Fruit fly (Drosophila melanogaster): Measurements from ENCODE around the gene alpha-Man-IIa.

Gene alpha-Man-IIa

DNA sequence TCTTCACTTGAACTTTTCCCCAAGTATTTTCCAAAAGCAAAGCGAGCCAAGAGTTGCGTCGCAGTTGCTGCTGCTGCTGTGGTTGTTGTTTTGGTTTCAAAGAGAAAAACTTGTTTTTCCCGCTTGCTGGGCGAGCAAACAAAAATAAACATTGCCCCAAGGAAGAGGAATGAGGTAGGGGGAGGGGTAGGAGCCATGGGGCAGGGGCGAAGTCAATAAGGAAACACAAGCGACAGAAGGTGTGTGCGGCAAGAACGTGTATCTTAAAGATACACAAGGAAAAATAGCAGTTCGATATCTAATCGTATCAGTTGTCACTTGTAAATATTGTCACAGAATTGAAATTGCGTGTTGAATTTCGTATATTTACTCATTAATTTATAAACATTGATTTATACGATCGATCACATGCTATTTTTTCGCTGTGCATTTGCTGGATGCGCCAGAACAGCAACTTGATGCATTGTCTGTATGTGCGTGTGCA, 18.8 kb upstream of the alpha-Man-IIa start (continued):
- TF ChIP-seq YL-1 (GFP tag; optimal IDR thresholded peaks at IDR 0.05) (peak; percentile 54), sqz (GFP tag; optimal IDR thresholded peaks at IDR 0.05) (peak; percentile 72), abd-A (tag; optimal IDR thresholded peaks at IDR 0.05) (no peak), dpn (GFP tag; optimal IDR thresholded peaks at IDR 0.05) (peak; percentile 11 to 66), HHEX (GFP tag; optimal IDR thresholded peaks at IDR 0.05) (peak; percentile 56), CG31441 (GFP tag; IDR thresholded peaks at IDR 0.05) (peak; percentile 72), CG33557 (GFP tag; optimal IDR thresholded peaks at IDR 0.05) (peak; percentile 93), chif (GFP tag; optimal IDR thresholded peaks at IDR 0.05) (peak; percentile 39 to 56), cg (GFP tag; optimal IDR thresholded peaks at IDR 0.05) (peak; percentile 15), phol (tag; optimal IDR thresholded peaks at IDR 0.05) (peak; percentile 80), HmgD (GFP tag; optimal IDR thresholded peaks at IDR 0.05) (no peak), Hr3 (GFP tag; optimal IDR thresholded peaks at IDR 0.05) (peak; percentile 38), Taf1 (GFP tag; IDR thresholded peaks at IDR 0.05) (no peak), ken (GFP tag; IDR thresholded peaks at IDR 0.05) (peak; percentile 66; the same call in 2 of the 3 replicates), Bdp1 (GFP tag; optimal IDR thresholded peaks at IDR 0.05) (peak; percentile 33), CG11560 (tag; IDR thresholded peaks at IDR 0.05) (no peak), otp (GFP tag; IDR thresholded peaks at IDR 0.05) (peak; percentile 72), nerfin-2 (GFP tag; IDR thresholded peaks at IDR 0.05; ENCODE audit: partially characterized antibody) (no peak), Nf-YC (tag; optimal IDR thresholded peaks at IDR 0.05) (no peak), bowl (GFP tag; IDR thresholded peaks at IDR 0.05) (no peak), Atf6 (GFP tag; IDR thresholded peaks at IDR 0.05) (peak; percentile 67), bcd (GFP tag; optimal IDR thresholded peaks at IDR 0.05) (peak; percentile 53), peb (GFP tag; IDR thresholded peaks at IDR 0.05) (peak; percentile 57; the same call in 1 of the 2 replicates), knrl (GFP tag; IDR thresholded peaks at IDR 0.05; ENCODE audit: partially characterized antibody) (0 out of 3 replicates have a peak, but pooled peaks have one; percentile 14), CG6272 (GFP tag; IDR thresholded peaks at IDR 0.05) (no peak), Vsx1 (GFP tag; optimal IDR thresholded peaks at IDR 0.05) (peak; percentile 58), CG5245 (GFP tag; optimal IDR thresholded peaks at IDR 0.05) (peak; percentile 48), CG32532 (GFP tag; IDR thresholded peaks at IDR 0.05) (peak; percentile 56; the same call in 1 of the 2 replicates), Meics (GFP tag; optimal IDR thresholded peaks at IDR 0.05) (peak; percentile 68), gem (tag; optimal IDR thresholded peaks at IDR 0.05) (peak; percentile 83), tio (GFP tag; optimal IDR thresholded peaks at IDR 0.05) (peak; percentile 28), sens (GFP tag) (peak; percentile 95), corto (GFP tag; optimal IDR thresholded peaks at IDR 0.05) (peak; percentile 59), CG11247 (GFP tag; IDR thresholded peaks at IDR 0.05) (peak; percentile 32), CG4360 (GFP tag; IDR thresholded peaks at IDR 0.05) (peak; percentile 89), MTF-1 (GFP tag; optimal IDR thresholded peaks at IDR 0.05; ENCODE audit: borderline replicate concordance) (peak; percentile 81), eyg (GFP tag; optimal IDR thresholded peaks at IDR 0.05) (no peak), CG4424 (GFP tag; optimal IDR thresholded peaks at IDR 0.05) (peak; percentile 76), CG10959 (GFP tag; IDR thresholded peaks at IDR 0.05) (peak; percentile 67), CG1024 (GFP tag; IDR thresholded peaks at IDR 0.05) (0 out of 2 replicates have a peak, but pooled peaks have one; percentile 38), Ada2b (GFP tag; IDR thresholded peaks at IDR 0.05) (peak; percentile 31; the same call in 1 of the 2 replicates), Rx (GFP tag; IDR thresholded peaks at IDR 0.05) (peak; percentile 36; the same call in 1 of the 2 replicates), mld (GFP tag; IDR thresholded peaks at IDR 0.05; ENCODE audit: partially characterized antibody) (no peak), CG18764 (GFP tag; optimal IDR thresholded peaks at IDR 0.05) (peak; percentile 60), crol (GFP tag; IDR thresholded peaks at IDR 0.05) (peak; percentile 61), CG11093 (GFP tag; IDR thresholded peaks at IDR 0.05) (peak; percentile 55; the same call in 1 of the 3 replicates), B-H1 (GFP tag; IDR thresholded peaks at IDR 0.05) (no peak; the same call in 2 of the 3 replicates), trem (tag; optimal IDR thresholded peaks at IDR 0.05) (peak; percentile 76), CG15601 (tag; optimal IDR thresholded peaks at IDR 0.05) (peak; percentile 82), CG10979 (tag; optimal IDR thresholded peaks at IDR 0.05) (peak; percentile 86)
